In genomic region chrIII:9798478-9799157, ce11 we compare ENCODE assay signal across 5 worm cellular contexts.
TF ChIP-seq lines count a peak whose summit lies in the region.

TSS of gene ZK632.2 (plus strand) at chrIII:9799107.

TF ChIP-seq in whole organism, L1 larva, 84 proteins besides CTCF, POLR2A, EP300 and RAD21 (continues in another document):
- no peak for TF ChIP-seq ceh-88 (GFP tag; IDR thresholded peaks at IDR 0.05; lab: Robert Waterston, UW)
- TF ChIP-seq efl-3 (GFP tag; optimal IDR thresholded peaks at IDR 0.05; lab: Kevin White, UChicago): no peak
- peak in 1 of 2 experiments; percentile 12 for TF ChIP-seq mdl-1 (tag; optimal IDR thresholded peaks at IDR 0.05; lab: Kevin White, UChicago)
- no peak for TF ChIP-seq nhr-47 (tag; optimal IDR thresholded peaks at IDR 0.05; lab: Kevin White, UChicago)
- TF ChIP-seq ama-1 (optimal IDR thresholded peaks at IDR 0.05; lab: Kevin White, UChicago): no peak
- peak; percentile 68 for TF ChIP-seq rnt-1 (tag; optimal IDR thresholded peaks at IDR 0.05; lab: Kevin White, UChicago)
- no peak for TF ChIP-seq egl-13 (tag; optimal IDR thresholded peaks at IDR 0.05; lab: Kevin White, UChicago)
- no peak for TF ChIP-seq vab-15 (tag; optimal IDR thresholded peaks at IDR 0.05; lab: Kevin White, UChicago)
- no peak for TF ChIP-seq tbx-2 (tag; optimal IDR thresholded peaks at IDR 0.05; lab: Kevin White, UChicago)
- peak; percentile 20 for TF ChIP-seq nhr-71 (tag; optimal IDR thresholded peaks at IDR 0.05; lab: Kevin White, UChicago)
- TF ChIP-seq nhr-11 (tag; optimal IDR thresholded peaks at IDR 0.05; lab: Kevin White, UChicago): no peak
- TF ChIP-seq dpl-1 (GFP tag; optimal IDR thresholded peaks at IDR 0.05; lab: Kevin White, UChicago): peak in 1 of 3 experiments; percentile 43
- no peak for TF ChIP-seq nhr-28 (tag; optimal IDR thresholded peaks at IDR 0.05; lab: Kevin White, UChicago)
- TF ChIP-seq nhr-85 (tag; lab: Kevin White, UChicago): peak; percentile 31
- no peak for TF ChIP-seq nhr-237 (tag; optimal IDR thresholded peaks at IDR 0.05; lab: Kevin White, UChicago)
- no peak for TF ChIP-seq nhr-90 (tag; optimal IDR thresholded peaks at IDR 0.05; lab: Kevin White, UChicago; ENCODE audit: poor library complexity)
- TF ChIP-seq lin-35 (GFP tag; optimal IDR thresholded peaks at IDR 0.05; lab: Kevin White, UChicago): peak in 1 of 2 experiments; percentile 32
- TF ChIP-seq jun-1 (tag; optimal IDR thresholded peaks at IDR 0.05; lab: Kevin White, UChicago): no peak
- TF ChIP-seq dsc-1 (tag; optimal IDR thresholded peaks at IDR 0.05; lab: Kevin White, UChicago): no peak

TF ChIP-seq in whole organism, L2 larva, 48 proteins besides CTCF, POLR2A, EP300 and RAD21:
- TF ChIP-seq zag-1 (tag; optimal IDR thresholded peaks at IDR 0.05; lab: Kevin White, UChicago) (no peak), peb-1 (tag; optimal IDR thresholded peaks at IDR 0.05; lab: Kevin White, UChicago) (no peak), elt-1 (tag; optimal IDR thresholded peaks at IDR 0.05; lab: Kevin White, UChicago) (no peak), Y55F3AM.14 (GFP tag; optimal IDR thresholded peaks at IDR 0.05; lab: Kevin White, UChicago) (no peak), ama-1 (optimal IDR thresholded peaks at IDR 0.05; lab: Kevin White, UChicago) (no peak), nhr-11 (tag; optimal IDR thresholded peaks at IDR 0.05; lab: Kevin White, UChicago) (no peak), nhr-237 (tag; optimal IDR thresholded peaks at IDR 0.05; lab: Kevin White, UChicago) (no peak), unc-39 (tag; optimal IDR thresholded peaks at IDR 0.05; lab: Kevin White, UChicago) (no peak), nhr-129 (tag; optimal IDR thresholded peaks at IDR 0.05; lab: Kevin White, UChicago) (peak; percentile 13), lin-39 (tag; optimal IDR thresholded peaks at IDR 0.05; lab: Kevin White, UChicago) (no peak), nhr-21 (tag; optimal IDR thresholded peaks at IDR 0.05; lab: Kevin White, UChicago) (no peak), lsy-2 (tag; optimal IDR thresholded peaks at IDR 0.05; lab: Kevin White, UChicago) (peak in 1 of 2 experiments; percentile 17), fos-1 (tag; optimal IDR thresholded peaks at IDR 0.05; lab: Kevin White, UChicago) (no peak)

TF ChIP-seq in whole organism, L3 larva, 47 proteins besides CTCF, POLR2A, EP300 and RAD21:
- no peak for TF ChIP-seq elt-2 (tag; optimal IDR thresholded peaks at IDR 0.05; lab: Kevin White, UChicago)
- TF ChIP-seq lin-39 (tag; optimal IDR thresholded peaks at IDR 0.05; lab: Kevin White, UChicago): no peak
- TF ChIP-seq egl-5 (tag; optimal IDR thresholded peaks at IDR 0.05; lab: Kevin White, UChicago): no peak
- no peak for TF ChIP-seq eor-1 (tag; optimal IDR thresholded peaks at IDR 0.05; lab: Kevin White, UChicago)
- peak; percentile 10 for TF ChIP-seq lin-15B (tag; optimal IDR thresholded peaks at IDR 0.05; lab: Kevin White, UChicago)
- no peak for TF ChIP-seq skn-1 (tag; optimal IDR thresholded peaks at IDR 0.05; lab: Kevin White, UChicago)
- TF ChIP-seq unc-62 (GFP tag; optimal IDR thresholded peaks at IDR 0.05; lab: Kevin White, UChicago): no peak
- no peak for TF ChIP-seq ztf-4 (tag; optimal IDR thresholded peaks at IDR 0.05; lab: Kevin White, UChicago)
- no peak for TF ChIP-seq jun-1 (tag; optimal IDR thresholded peaks at IDR 0.05; lab: Kevin White, UChicago)
- no peak for TF ChIP-seq nhr-237 (tag; optimal IDR thresholded peaks at IDR 0.05; lab: Kevin White, UChicago)
- no peak for TF ChIP-seq R02D3.7 (tag; optimal IDR thresholded peaks at IDR 0.05; lab: Kevin White, UChicago)
- TF ChIP-seq nhr-43 (tag; optimal IDR thresholded peaks at IDR 0.05; lab: Kevin White, UChicago; ENCODE audit: poor library complexity, severe bottlenecking): no peak
- no peak for TF ChIP-seq ceh-9 (tag; optimal IDR thresholded peaks at IDR 0.05; lab: Kevin White, UChicago)
- peak; percentile 1 for TF ChIP-seq nfya-1 (tag; optimal IDR thresholded peaks at IDR 0.05; lab: Kevin White, UChicago; ENCODE audit: insufficient read depth)
- TF ChIP-seq ceh-28 (tag; optimal IDR thresholded peaks at IDR 0.05; lab: Kevin White, UChicago): no peak
- TF ChIP-seq fkh-2 (tag; optimal IDR thresholded peaks at IDR 0.05; lab: Kevin White, UChicago): no peak

TF ChIP-seq in whole organism, L4 larva, 104 proteins besides CTCF, POLR2A, EP300 and RAD21:
- TF ChIP-seq ceh-82 (tag; optimal IDR thresholded peaks at IDR 0.05; lab: Kevin White, UChicago) (no peak), F44E2.7 (GFP tag; IDR thresholded peaks at IDR 0.05; lab: Robert Waterston, UW) (no peak), mes-2 (tag; optimal IDR thresholded peaks at IDR 0.05; lab: Kevin White, UChicago; ENCODE audit: poor library complexity, severe bottlenecking) (peak; percentile 89), hmg-1.1 (GFP tag; IDR thresholded peaks at IDR 0.05; lab: Robert Waterston, UW) (0 out of 2 replicates have a peak, but pooled peaks have one; percentile 8), aha-1 (tag; lab: Kevin White, UChicago) (peak; percentile 68), mdl-1 (tag; optimal IDR thresholded peaks at IDR 0.05; lab: Kevin White, UChicago) (no peak), lsy-2 (tag; optimal IDR thresholded peaks at IDR 0.05; lab: Kevin White, UChicago) (peak in 1 of 2 experiments; percentile 56), daf-16 (GFP tag; optimal IDR thresholded peaks at IDR 0.05; lab: Kevin White, UChicago) (no peak), daf-16 (tag; optimal IDR thresholded peaks at IDR 0.05; lab: Kevin White, UChicago) (peak; percentile 10), lin-38 (GFP tag; IDR thresholded peaks at IDR 0.05; lab: Robert Waterston, UW) (peak; percentile 26)

TF ChIP-seq in whole organism, young adult, 124 proteins besides CTCF, POLR2A, EP300 and RAD21:
- no peak for TF ChIP-seq xnd-1 (tag; optimal IDR thresholded peaks at IDR 0.05; lab: Kevin White, UChicago)
- TF ChIP-seq hrde-1 (tag; optimal IDR thresholded peaks at IDR 0.05; lab: Kevin White, UChicago; ENCODE audit: borderline replicate concordance): peak; percentile 16
- TF ChIP-seq lin-54 (GFP tag; optimal IDR thresholded peaks at IDR 0.05; lab: Kevin White, UChicago): peak; percentile 26
- TF ChIP-seq madf-6 (GFP tag; IDR thresholded peaks at IDR 0.05; lab: Robert Waterston, UW): peak; percentile 44; the same call in 1 of the 2 replicates
- TF ChIP-seq dox-1 (GFP tag; IDR thresholded peaks at IDR 0.05; lab: Robert Waterston, UW): no peak
- TF ChIP-seq snpc-3.4 (tag; optimal IDR thresholded peaks at IDR 0.05; lab: Kevin White, UChicago): peak; percentile 24
- peak; percentile 49 for TF ChIP-seq lsl-1 (GFP tag; optimal IDR thresholded peaks at IDR 0.05; lab: Kevin White, UChicago)
- TF ChIP-seq zim-3 (tag; optimal IDR thresholded peaks at IDR 0.05; lab: Kevin White, UChicago): no peak
- peak; percentile 3 for TF ChIP-seq F49E8.2 (tag; optimal IDR thresholded peaks at IDR 0.05; lab: Kevin White, UChicago; ENCODE audit: insufficient read depth)
- TF ChIP-seq ama-1 (optimal IDR thresholded peaks at IDR 0.05; lab: Kevin White, UChicago): no peak
- TF ChIP-seq ama-1 (GFP tag; optimal IDR thresholded peaks at IDR 0.05; lab: Kevin White, UChicago): peak in 1 of 2 experiments; percentile 0
- TF ChIP-seq nfya-1 (tag; optimal IDR thresholded peaks at IDR 0.05; lab: Kevin White, UChicago; ENCODE audit: borderline replicate concordance, insufficient read depth): no peak
- TF ChIP-seq ztf-25 (GFP tag; IDR thresholded peaks at IDR 0.05; lab: Robert Waterston, UW): no peak
- TF ChIP-seq D2030.7 (GFP tag; IDR thresholded peaks at IDR 0.05; lab: Robert Waterston, UW): 0 out of 2 replicates have a peak, but pooled peaks have one; percentile 8
- TF ChIP-seq ztf-22 (GFP tag; optimal IDR thresholded peaks at IDR 0.05; lab: Kevin White, UChicago): no peak
- TF ChIP-seq snpc-1.1 (tag; optimal IDR thresholded peaks at IDR 0.05; lab: Kevin White, UChicago; ENCODE audit: insufficient read depth): no peak
- no peak for TF ChIP-seq egl-44 (GFP tag; IDR thresholded peaks at IDR 0.05; lab: Robert Waterston, UW)
- TF ChIP-seq hsf-1 (GFP tag; IDR thresholded peaks at IDR 0.05; lab: Robert Waterston, UW): peak; percentile 27; the same call in 1 of the 2 replicates
